Fruit fly (Drosophila melanogaster) whole organism, prepupa: ENCODE results near the gene CG17930.

ENCODE experiments used
- Blimp-1 ChIP-seq: fragments of 200-800 bp; sonication (Bioruptor generic); optimal IDR thresholded peaks from 3 replicates; lab custom pipeline; 2017; ENCODE audit warnings: missing biosample characterization, missing genetic modification characterization, mild to moderate bottlenecking, moderate library complexity, missing genetic modification reagents
- CG10669 ChIP-seq: fragments of 200-800 bp; sonication (Bioruptor generic); optimal IDR thresholded peaks from 3 replicates; lab custom pipeline; 2018; ENCODE audit warnings: missing biosample characterization, mild to moderate bottlenecking, missing genetic modification characterization, moderate library complexity
- CG11294 ChIP-seq: fragments of 200-800 bp; sonication (Bioruptor generic); IDR thresholded peaks from 2 replicates; pipeline ENCODE4 v1.3.6; 2022; ENCODE audit warnings: missing biosample characterization, missing genetic modification characterization
- CG11762 ChIP-seq: fragments of 200-800 bp; sonication (Bioruptor generic); optimal IDR thresholded peaks from 3 replicates; lab custom pipeline; 2016; ENCODE audit warnings: missing biosample characterization, missing genetic modification characterization; ENCODE audit not compliant: insufficient read depth
- CG15336 ChIP-seq: fragments of 200-800 bp; sonication (Bioruptor generic); IDR thresholded peaks from 2 replicates; pipeline ENCODE4 v1.3.6; 2022; ENCODE audit warnings: missing biosample characterization, missing genetic modification characterization
- CG1621 ChIP-seq: fragments of 200-800 bp; sonication (Bioruptor generic); optimal IDR thresholded peaks from 3 replicates; lab custom pipeline; 2018; ENCODE audit warnings: missing biosample characterization, mild to moderate bottlenecking, missing genetic modification characterization
- CG16779 ChIP-seq: fragments of 200-800 bp; sonication (Bioruptor generic); optimal IDR thresholded peaks from 3 replicates; lab custom pipeline; 2017; ENCODE audit warnings: missing biosample characterization, mild to moderate bottlenecking, missing genetic modification characterization
- CG3032 ChIP-seq: fragments of 200-800 bp; optimal IDR thresholded peaks from 2 replicates; lab custom pipeline; 2019; ENCODE audit warnings: missing biosample characterization, mild to moderate bottlenecking, missing genetic modification characterization, moderate library complexity
- CG32006 ChIP-seq: fragments of 200-800 bp; sonication (Bioruptor generic); optimal IDR thresholded peaks from 3 replicates; lab custom pipeline; 2017; ENCODE audit warnings: missing biosample characterization, mild to moderate bottlenecking, missing genetic modification characterization
- CG34406 ChIP-seq: fragments of 200-800 bp; sonication (Bioruptor generic); optimal IDR thresholded peaks from 3 replicates; lab custom pipeline; 2016; ENCODE audit warnings: missing biosample characterization, missing genetic modification characterization
- CG3919 ChIP-seq: fragments of 200-800 bp; sonication (Bioruptor generic); optimal IDR thresholded peaks from 3 replicates; lab custom pipeline; 2016; ENCODE audit warnings: missing biosample characterization, missing genetic modification characterization
- CG4318 ChIP-seq: fragments of 200-800 bp; sonication (Bioruptor generic); optimal IDR thresholded peaks from 3 replicates; lab custom pipeline; 2017; ENCODE audit warnings: missing biosample characterization, mild to moderate bottlenecking, missing genetic modification characterization
- CG6163 ChIP-seq: fragments of 200-800 bp; sonication (Bioruptor generic); IDR thresholded peaks from 3 replicates; pipeline ENCODE4 v1.3.6; 2022; ENCODE audit warnings: missing biosample characterization, missing genetic modification characterization
- CG6276 ChIP-seq: fragments of 200-800 bp; sonication (Bioruptor generic); optimal IDR thresholded peaks from 2 replicates; lab custom pipeline; 2017; ENCODE audit warnings: missing biosample characterization, mild to moderate bottlenecking, missing genetic modification characterization
- CG6792 ChIP-seq: fragments of 200-800 bp; sonication (Bioruptor generic); optimal IDR thresholded peaks from 3 replicates; lab custom pipeline; 2016; ENCODE audit warnings: missing biosample characterization, missing genetic modification characterization
- CG6808 ChIP-seq: fragments of 200-800 bp; sonication (Bioruptor generic); optimal IDR thresholded peaks from 3 replicates; lab custom pipeline; 2017; ENCODE audit warnings: missing biosample characterization, missing genetic modification characterization, mild to moderate bottlenecking, moderate library complexity, missing genetic modification reagents
- CG8119 ChIP-seq: fragments of 200-800 bp; sonication (Bioruptor generic); IDR thresholded peaks from 3 replicates; pipeline ENCODE4 v1.3.6; 2022; ENCODE audit warnings: missing biosample characterization, missing genetic modification characterization
- CG8319 ChIP-seq: fragments of 200-800 bp; sonication (Bioruptor generic); optimal IDR thresholded peaks from 3 replicates; lab custom pipeline; 2016; ENCODE audit warnings: missing biosample characterization, missing genetic modification characterization
- CG8632 ChIP-seq: fragments of 200-800 bp; sonication (Bioruptor generic); optimal IDR thresholded peaks from 3 replicates; lab custom pipeline; 2016; ENCODE audit warnings: missing biosample characterization, missing genetic modification characterization
- Eip75B ChIP-seq: fragments of 200-800 bp; sonication (Bioruptor generic); optimal IDR thresholded peaks from 3 replicates; lab custom pipeline; 2016; ENCODE audit warnings: missing biosample characterization, missing genetic modification characterization
- Eip93F ChIP-seq: fragments of 200-800 bp; sonication (Bioruptor generic); optimal IDR thresholded peaks from 2 replicates; lab custom pipeline; 2016; ENCODE audit warnings: missing biosample characterization, mild to moderate bottlenecking, missing genetic modification characterization
- Ets96B ChIP-seq: fragments of 200-800 bp; optimal IDR thresholded peaks from 2 replicates; lab custom pipeline; 2019; ENCODE audit warnings: missing biosample characterization, mild to moderate bottlenecking, missing genetic modification characterization, moderate library complexity
- Gug ChIP-seq: fragments of 200-800 bp; sonication (Bioruptor generic); IDR thresholded peaks from 2 replicates; pipeline ENCODE4 v1.3.6; 2022; ENCODE audit warnings: missing biosample characterization, missing genetic modification characterization
- Hr38 ChIP-seq: sonication (Bioruptor generic); optimal IDR thresholded peaks from 2 replicates; lab custom pipeline; 2016; ENCODE audit warnings: missing biosample characterization, missing genetic modification characterization
- Hr39 ChIP-seq: fragments of 200-800 bp; sonication (Bioruptor generic); optimal IDR thresholded peaks from 2 replicates; lab custom pipeline; 2016; ENCODE audit warnings: missing biosample characterization, missing genetic modification characterization
- Hr4 ChIP-seq: fragments of 200-800 bp; sonication (Bioruptor generic); optimal IDR thresholded peaks from 3 replicates; lab custom pipeline; 2016; ENCODE audit warnings: missing biosample characterization, missing genetic modification characterization
- Met ChIP-seq: fragments of 200-800 bp; sonication (Bioruptor generic); optimal IDR thresholded peaks from 3 replicates; lab custom pipeline; 2016; ENCODE audit warnings: missing biosample characterization, missing genetic modification characterization
- OdsH ChIP-seq: fragments of 200-800 bp; sonication (Bioruptor generic); optimal IDR thresholded peaks from 3 replicates; lab custom pipeline; 2016; ENCODE audit warnings: missing biosample characterization, missing genetic modification characterization
- Smox ChIP-seq: fragments of 200-800 bp; sonication (Bioruptor generic); optimal IDR thresholded peaks from 3 replicates; lab custom pipeline; 2016; ENCODE audit warnings: missing biosample characterization, missing genetic modification characterization
- Sox102F ChIP-seq: fragments of 200-800 bp; sonication (Bioruptor generic); optimal IDR thresholded peaks from 2 replicates; lab custom pipeline; 2016; ENCODE audit warnings: missing biosample characterization, mild to moderate bottlenecking, missing genetic modification characterization
- Sox15 ChIP-seq: fragments of 200-800 bp; sonication (Bioruptor generic); optimal IDR thresholded peaks from 3 replicates; lab custom pipeline; 2016; ENCODE audit warnings: missing biosample characterization, missing genetic modification characterization
- achi ChIP-seq: fragments of 200-800 bp; sonication (Bioruptor generic); optimal IDR thresholded peaks from 3 replicates; lab custom pipeline; 2016; ENCODE audit warnings: missing biosample characterization, missing genetic modification characterization
- cyc ChIP-seq: fragments of 200-800 bp; sonication (Bioruptor generic); optimal IDR thresholded peaks from 3 replicates; lab custom pipeline; 2016; ENCODE audit warnings: missing biosample characterization, missing genetic modification characterization
- dac ChIP-seq: fragments of 200-800 bp; sonication (Bioruptor generic); optimal IDR thresholded peaks from 2 replicates; lab custom pipeline; 2017; ENCODE audit warnings: missing biosample characterization, mild to moderate bottlenecking, missing genetic modification characterization
- dsx ChIP-seq: fragments of 200-800 bp; optimal IDR thresholded peaks from 3 replicates; lab custom pipeline; 2019; ENCODE audit warnings: missing biosample characterization, mild to moderate bottlenecking, missing genetic modification characterization, moderate library complexity; ENCODE audit not compliant: poor library complexity, severe bottlenecking
- eg ChIP-seq: fragments of 200-800 bp; sonication (Bioruptor generic); IDR thresholded peaks from 3 replicates; pipeline ENCODE4 v1.3.6; 2022; ENCODE audit warnings: missing biosample characterization, missing genetic modification characterization
- esn ChIP-seq: fragments of 200-800 bp; sonication (Bioruptor generic); optimal IDR thresholded peaks from 2 replicates; lab custom pipeline; 2016; ENCODE audit warnings: missing biosample characterization, mild to moderate bottlenecking, missing genetic modification characterization, moderate library complexity
- fd59A ChIP-seq: fragments of 200-800 bp; sonication (Bioruptor generic); optimal IDR thresholded peaks from 2 replicates; lab custom pipeline; 2017; ENCODE audit warnings: missing biosample characterization, mild to moderate bottlenecking, missing genetic modification characterization, missing genetic modification reagents
- fkh ChIP-seq: fragments of 200-800 bp; sonication (Bioruptor generic); optimal IDR thresholded peaks from 3 replicates; lab custom pipeline; 2017; ENCODE audit warnings: missing biosample characterization, mild to moderate bottlenecking, missing genetic modification characterization, moderate library complexity
- lz ChIP-seq: fragments of 200-800 bp; sonication (Bioruptor generic); optimal IDR thresholded peaks from 3 replicates; lab custom pipeline; 2016; ENCODE audit warnings: missing biosample characterization, missing genetic modification characterization
- net ChIP-seq: fragments of 200-800 bp; sonication (Bioruptor generic); optimal IDR thresholded peaks from 3 replicates; lab custom pipeline; 2016; ENCODE audit warnings: missing biosample characterization, missing genetic modification characterization
- salr ChIP-seq, 2 experiments: fragments of 200-800 bp; sonication (Bioruptor generic); optimal IDR thresholded peaks; 3 replicates each; lab custom pipeline; 2016 to 2018; ENCODE audit warnings: missing biosample characterization in 2 of 2, missing genetic modification characterization in 2 of 2, mild to moderate bottlenecking in 1 of 2
- spab ChIP-seq: fragments of 200-800 bp; sonication (Bioruptor generic); optimal IDR thresholded peaks from 2 replicates; lab custom pipeline; 2017; ENCODE audit warnings: missing biosample characterization, mild to moderate bottlenecking, missing genetic modification characterization, missing genetic modification reagents
- ss ChIP-seq, 2 experiments: fragments of 200-800 bp; sonication (Bioruptor generic); optimal IDR thresholded peaks; 2 replicates in 1 of 2; 3 replicates in 1 of 2; lab custom pipeline; 2017 to 2018; ENCODE audit warnings: mild to moderate bottlenecking in 2 of 2, missing biosample characterization in 2 of 2, missing genetic modification characterization in 2 of 2, moderate library complexity in 1 of 2
- svp ChIP-seq: fragments of 200-800 bp; sonication (Bioruptor generic); peaks from one replicate; lab custom pipeline; 2016; ENCODE audit warnings: missing biosample characterization, missing genetic modification characterization
- topi ChIP-seq: fragments of 200-800 bp; sonication (Bioruptor generic); optimal IDR thresholded peaks from 3 replicates; lab custom pipeline; 2016; ENCODE audit warnings: missing biosample characterization, missing genetic modification characterization
- vri ChIP-seq: fragments of 200-800 bp; sonication (Bioruptor generic); optimal IDR thresholded peaks from 3 replicates; lab custom pipeline; 2016; ENCODE audit warnings: missing biosample characterization, mild to moderate bottlenecking, missing genetic modification characterization

Gene CG17930

dm6 chr3R:16336327-16337052, 8.8 kb downstream of the CG17930 start (continued):
- TF ChIP-seq CG8119 (GFP tag; lab: Robert Waterston, UW): peak; percentile 55; the same call in 2 of the 3 replicates
- TF ChIP-seq spab (GFP tag; lab: Kevin White, UChicago): no peak
- TF ChIP-seq Hr4 (GFP tag; lab: Kevin White, UChicago): peak; percentile 83
- peak; percentile 57 for TF ChIP-seq Smox (GFP tag; lab: Kevin White, UChicago)
- peak; percentile 70 for TF ChIP-seq CG4318 (GFP tag; lab: Kevin White, UChicago)
- TF ChIP-seq, all 60 proteins: peak for 35

DNA sequence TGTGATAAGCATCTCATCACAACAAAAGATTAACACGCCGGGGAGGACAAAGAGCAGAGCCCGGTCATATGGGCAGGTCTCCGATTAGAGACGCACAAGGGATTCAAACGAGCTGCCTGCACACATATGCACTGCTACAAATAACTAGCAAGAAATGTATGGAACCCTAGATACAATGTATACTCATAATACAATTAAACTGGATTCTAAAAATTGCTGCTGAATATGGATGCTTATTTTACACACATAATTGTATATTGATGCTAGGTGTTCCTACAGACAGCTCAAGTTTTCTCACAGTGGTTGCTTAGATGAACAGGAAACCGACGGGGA, 9.4 kb downstream of the CG17930 start:
- TF ChIP-seq Sox15 (no peak), svp (GFP tag; lab: Kevin White, UChicago) (peak; percentile 76), CG11294 (GFP tag; lab: Robert Waterston, UW) (no peak; the same call in 1 of the 2 replicates), fkh (GFP tag; lab: Kevin White, UChicago) (no peak), Gug (GFP tag; lab: Robert Waterston, UW) (peak; percentile 40), CG32006 (peak; percentile 60), ss (GFP tag; optimal IDR thresholded peaks at IDR 0.05; lab: Kevin White, UChicago) (peak; percentile 18 to 49), CG16779 (tag; lab: Kevin White, UChicago) (peak; percentile 34), lz (GFP tag; lab: Kevin White, UChicago) (peak; percentile 30), CG34406 (GFP tag; lab: Kevin White, UChicago) (peak; percentile 36), net (peak; percentile 40), CG8632 (peak; percentile 4), Ets96B (tag; lab: Kevin White, UChicago) (peak; percentile 63), CG11762 (GFP tag; lab: Kevin White, UChicago) (no peak), fd59A (GFP tag; lab: Kevin White, UChicago) (peak; percentile 29), CG3032 (tag; lab: Kevin White, UChicago) (peak; percentile 46), CG8319 (GFP tag; lab: Kevin White, UChicago) (no peak), Hr4 (GFP tag; lab: Kevin White, UChicago) (peak; percentile 58), cyc (GFP tag; lab: Kevin White, UChicago) (peak; percentile 12), spab (GFP tag; lab: Kevin White, UChicago) (peak; percentile 18), CG1621 (tag; lab: Kevin White, UChicago) (peak; percentile 41), CG6792 (GFP tag; lab: Kevin White, UChicago) (peak; percentile 54), OdsH (peak; percentile 66), CG8119 (GFP tag; lab: Robert Waterston, UW) (peak; percentile 33; the same call in 1 of the 3 replicates), CG6276 (no peak), Smox (GFP tag; lab: Kevin White, UChicago) (peak; percentile 10), Eip93F (GFP tag; lab: Kevin White, UChicago) (no peak), topi (GFP tag; lab: Kevin White, UChicago) (peak; percentile 39), achi (peak; percentile 69), CG15336 (peak; percentile 59; the same call in 1 of the 2 replicates), Hr38 (GFP tag; lab: Kevin White, UChicago) (no peak), esn (peak; percentile 33), CG6808 (GFP tag; lab: Kevin White, UChicago) (peak; percentile 24), Blimp-1 (GFP tag; lab: Kevin White, UChicago) (no peak), vri (GFP tag; lab: Kevin White, UChicago) (no peak), CG10669 (GFP tag; lab: Kevin White, UChicago) (peak; percentile 43), CG3919 (peak; percentile 74), dac (no peak), eg (0 out of 3 replicates have a peak, but pooled peaks have one; percentile 49), dsx (GFP tag; lab: Kevin White, UChicago) (peak; percentile 75), Eip75B (GFP tag; lab: Kevin White, UChicago) (peak; percentile 55), Met (GFP tag; lab: Kevin White, UChicago) (peak; percentile 40), CG6163 (GFP tag; lab: Robert Waterston, UW) (peak; percentile 75), salr (GFP tag; optimal IDR thresholded peaks at IDR 0.05; lab: Kevin White, UChicago) (peak; percentile 7 to 13), Hr39 (GFP tag; lab: Kevin White, UChicago) (peak; percentile 31), Sox102F (GFP tag; lab: Kevin White, UChicago) (peak; percentile 45)
